Fruit fly (Drosophila melanogaster): Measurements from ENCODE around the gene PolQ.

Gene PolQ

dm6 chr3R:12712178-12713172 lies at the start of gene PolQ:
Gene PolQ, minus strand, starts transcription at chr3R:12712299.
- TF ChIP-seq bab1 (GFP tag; optimal IDR thresholded peaks at IDR 0.05) = peak; percentile 24

DNA sequence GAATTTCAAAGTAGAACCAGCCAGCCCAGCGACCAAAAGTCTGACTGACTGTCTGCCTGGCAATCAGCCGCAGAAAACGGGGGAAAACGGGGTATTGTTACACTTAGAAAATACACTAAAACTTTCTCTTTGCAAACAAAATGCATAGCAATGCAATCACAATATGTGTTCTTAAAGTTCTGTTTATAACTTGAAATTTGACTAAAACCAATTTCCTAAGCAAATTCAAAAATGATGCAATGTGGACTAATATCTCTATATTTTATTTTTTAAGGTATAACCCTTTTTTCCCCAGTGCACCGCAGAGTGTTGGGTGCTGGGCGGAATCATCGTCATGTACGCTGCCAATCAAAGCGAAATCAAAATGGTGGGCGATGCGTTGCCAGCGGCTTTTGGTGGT lies 38.9 kb upstream of the PolQ start:
- TF ChIP-seq Hr96 (GFP tag; optimal IDR thresholded peaks at IDR 0.05) = no peak
- no peak for TF ChIP-seq Crg-1 (GFP tag; optimal IDR thresholded peaks at IDR 0.05)
- TF ChIP-seq CG14711 (tag; optimal IDR thresholded peaks at IDR 0.05) = no peak
- TF ChIP-seq toe (GFP tag; optimal IDR thresholded peaks at IDR 0.05) = no peak
- TF ChIP-seq CG7101 (tag; optimal IDR thresholded peaks at IDR 0.05) = no peak
- TF ChIP-seq CG5204 (GFP tag; optimal IDR thresholded peaks at IDR 0.05) = no peak
- TF ChIP-seq cnc (optimal IDR thresholded peaks at IDR 0.05) = no peak
- no peak for TF ChIP-seq tj (GFP tag; optimal IDR thresholded peaks at IDR 0.05)
- no peak for TF ChIP-seq CG11617 (GFP tag; optimal IDR thresholded peaks at IDR 0.05)
- TF ChIP-seq CG33017 (tag; optimal IDR thresholded peaks at IDR 0.05) = no peak
- TF ChIP-seq CG12768 (GFP tag; optimal IDR thresholded peaks at IDR 0.05) = no peak
- TF ChIP-seq pad (GFP tag; optimal IDR thresholded peaks at IDR 0.05) = no peak
- no peak for TF ChIP-seq cic (GFP tag; optimal IDR thresholded peaks at IDR 0.05)
- no peak for TF ChIP-seq kay (GFP tag; ENCODE audit: borderline replicate concordance)
- TF ChIP-seq CG1620 (GFP tag; optimal IDR thresholded peaks at IDR 0.05) = no peak
- no peak for TF ChIP-seq bab1 (GFP tag; optimal IDR thresholded peaks at IDR 0.05)
- no peak for TF ChIP-seq Mnt (GFP tag; optimal IDR thresholded peaks at IDR 0.05)
- no peak for TF ChIP-seq CG7045 (GFP tag; optimal IDR thresholded peaks at IDR 0.05)

- TF ChIP-seq Mnt (GFP tag; optimal IDR thresholded peaks at IDR 0.05) = peak; percentile 4
- TF ChIP-seq CG12768 (GFP tag; optimal IDR thresholded peaks at IDR 0.05) = no peak
- TF ChIP-seq CG33017 (tag; optimal IDR thresholded peaks at IDR 0.05) = no peak
- no peak for TF ChIP-seq kay (GFP tag; ENCODE audit: borderline replicate concordance)
These were observed 31.5 kb upstream of the PolQ start, which contains the start of gene Ugt37A3 for dm6 chr3R:12743580-12743979. Gene Ugt37A3, minus strand, starts transcription at chr3R:12743680.

DNA sequence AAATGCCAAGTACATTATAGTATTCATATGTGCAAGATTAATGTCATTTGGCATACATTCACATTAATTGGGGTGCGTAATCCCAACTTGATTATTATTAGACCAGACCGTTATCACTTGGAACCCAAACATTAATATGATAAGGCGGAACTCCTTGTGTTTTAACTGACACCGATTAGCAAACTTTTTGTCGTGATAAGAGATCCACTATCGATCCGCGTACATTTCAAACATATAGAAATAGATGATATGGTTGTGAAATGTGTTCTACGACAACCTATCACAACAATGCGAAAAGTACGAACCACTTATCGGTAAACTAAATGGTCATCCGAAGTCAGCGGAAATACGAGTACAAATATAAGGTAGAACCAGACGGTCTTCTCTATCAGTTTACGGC lies 27.1 kb upstream of the PolQ start, which contains the start of gene Ugt37A2:
TSS of gene Ugt37A2 (plus strand) at position 396 of the 400 bp plus-strand sequence.
- TF ChIP-seq kay (GFP tag; ENCODE audit: borderline replicate concordance) (peak; percentile 68), CG14711 (tag; optimal IDR thresholded peaks at IDR 0.05) (no peak), cic (GFP tag; optimal IDR thresholded peaks at IDR 0.05) (peak; percentile 7)

- TF ChIP-seq CG7045 (GFP tag; optimal IDR thresholded peaks at IDR 0.05) = no peak
- no peak for TF ChIP-seq tj (GFP tag; optimal IDR thresholded peaks at IDR 0.05)
- TF ChIP-seq pad (GFP tag; optimal IDR thresholded peaks at IDR 0.05) = no peak
- TF ChIP-seq CG7101 (tag; optimal IDR thresholded peaks at IDR 0.05) = no peak
- TF ChIP-seq CG5204 (GFP tag; optimal IDR thresholded peaks at IDR 0.05) = no peak
These were observed 16.0 kb upstream of the PolQ start for dm6 chr3R:12727944-12728649.

- no peak for TF ChIP-seq CG14711 (tag; optimal IDR thresholded peaks at IDR 0.05)
- TF ChIP-seq pad (GFP tag; optimal IDR thresholded peaks at IDR 0.05) = no peak
- no peak for TF ChIP-seq Clk (GFP tag; optimal IDR thresholded peaks at IDR 0.05)
- TF ChIP-seq ovo (GFP tag; optimal IDR thresholded peaks at IDR 0.05) = peak; percentile 63
- TF ChIP-seq CG5204 (GFP tag; optimal IDR thresholded peaks at IDR 0.05) = no peak
- TF ChIP-seq CG1620 (GFP tag; optimal IDR thresholded peaks at IDR 0.05) = peak; percentile 6
- peak; percentile 11 for TF ChIP-seq Crg-1 (GFP tag; optimal IDR thresholded peaks at IDR 0.05)
- peak; percentile 30 for TF ChIP-seq CG7101 (tag; optimal IDR thresholded peaks at IDR 0.05)
- no peak for TF ChIP-seq Mnt (GFP tag; optimal IDR thresholded peaks at IDR 0.05)
- peak; percentile 3 for TF ChIP-seq kay (GFP tag; ENCODE audit: borderline replicate concordance)
- TF ChIP-seq CG11617 (GFP tag; optimal IDR thresholded peaks at IDR 0.05) = no peak
- peak; percentile 31 for TF ChIP-seq bab1 (GFP tag; optimal IDR thresholded peaks at IDR 0.05)
- TF ChIP-seq CG12768 (GFP tag; optimal IDR thresholded peaks at IDR 0.05) = no peak
- no peak for TF ChIP-seq tj (GFP tag; optimal IDR thresholded peaks at IDR 0.05)
- no peak for TF ChIP-seq Hr96 (GFP tag; optimal IDR thresholded peaks at IDR 0.05)
- TF ChIP-seq toe (GFP tag; optimal IDR thresholded peaks at IDR 0.05) = no peak
- TF ChIP-seq cnc (optimal IDR thresholded peaks at IDR 0.05) = no peak
- TF ChIP-seq CG33017 (tag; optimal IDR thresholded peaks at IDR 0.05) = no peak
- TF ChIP-seq cic (GFP tag; optimal IDR thresholded peaks at IDR 0.05) = no peak
- TF ChIP-seq CG7045 (GFP tag; optimal IDR thresholded peaks at IDR 0.05) = no peak
These were observed 11.7 kb upstream of the PolQ start for dm6 chr3R:12723759-12724158.
